Fruit fly (Drosophila melanogaster) whole organism, embryonic: ENCODE data around the gene nuf.
A peak's percentile ranks its signal among the peaks of the same experiment; 100 is the strongest.

Source experiments
- Aef1 ChIP-seq: fragments of 200-800 bp; sonication (Bioruptor generic); IDR thresholded peaks from 3 replicates; pipeline ENCODE4 v1.3.6; 2022; ENCODE audit warnings: missing biosample characterization, missing genetic modification characterization
- B-H1 ChIP-seq: fragments of 200-800 bp; sonication (Bioruptor generic); IDR thresholded peaks from 3 replicates; pipeline ENCODE4 v1.3.6; 2022; ENCODE audit warnings: missing biosample characterization, missing genetic modification characterization
- CG11723 ChIP-seq: fragments of 200-800 bp; sonication (Bioruptor generic); optimal IDR thresholded peaks from 2 replicates; lab custom pipeline; 2017; ENCODE audit warnings: missing biosample characterization, mild to moderate bottlenecking, missing genetic modification characterization
- CG13287 ChIP-seq: fragments of 200-800 bp; sonication (Bioruptor generic); IDR thresholded peaks from 2 replicates; pipeline ENCODE4 v1.3.6; 2022; ENCODE audit warnings: missing biosample characterization, missing genetic modification characterization; ENCODE audit not compliant: partially characterized antibody
- CG15073 ChIP-seq: fragments of 200-800 bp; sonication (Bioruptor generic); optimal IDR thresholded peaks from 2 replicates; lab custom pipeline; 2016; ENCODE audit warnings: missing biosample characterization, missing genetic modification characterization
- CG15479 ChIP-seq: fragments of 200-800 bp; sonication (Bioruptor generic); optimal IDR thresholded peaks from 3 replicates; lab custom pipeline; 2019; ENCODE audit warnings: missing biosample characterization, mild to moderate bottlenecking, missing genetic modification characterization, moderate library complexity
- CG16813 ChIP-seq: fragments of 200-800 bp; sonication (Bioruptor generic); IDR thresholded peaks from 3 replicates; pipeline ENCODE4 v1.3.6; 2022; ENCODE audit warnings: missing biosample characterization, missing genetic modification characterization; ENCODE audit not compliant: partially characterized antibody
- CG17829 ChIP-seq: fragments of 200-800 bp; optimal IDR thresholded peaks from 2 replicates; lab custom pipeline; 2019; ENCODE audit warnings: missing biosample characterization, mild to moderate bottlenecking, missing genetic modification characterization, moderate library complexity
- CG1832 ChIP-seq: fragments of 200-800 bp; sonication (Bioruptor generic); optimal IDR thresholded peaks from 2 replicates; lab custom pipeline; 2017; ENCODE audit warnings: missing biosample characterization, mild to moderate bottlenecking, missing genetic modification characterization, inconsistent platforms
- CG18764 ChIP-seq: fragments of 200-800 bp; sonication (Bioruptor generic); optimal IDR thresholded peaks from 3 replicates; lab custom pipeline; 2016; ENCODE audit warnings: missing biosample characterization, missing genetic modification characterization
- CG2875 ChIP-seq: fragments of 200-800 bp; sonication (Bioruptor generic); optimal IDR thresholded peaks from 2 replicates; lab custom pipeline; 2017; ENCODE audit warnings: missing biosample characterization, mild to moderate bottlenecking, missing genetic modification characterization, missing genetic modification reagents
- CG30020 ChIP-seq: fragments of 200-800 bp; optimal IDR thresholded peaks from 2 replicates; lab custom pipeline; 2019; ENCODE audit warnings: missing biosample characterization, mild to moderate bottlenecking, missing genetic modification characterization, moderate library complexity
- CG3163 ChIP-seq: fragments of 200-800 bp; sonication (Bioruptor generic); optimal IDR thresholded peaks from 3 replicates; lab custom pipeline; 2016; ENCODE audit warnings: missing biosample characterization, missing genetic modification characterization
- CG4328 ChIP-seq: fragments of 200-800 bp; sonication (Bioruptor generic); optimal IDR thresholded peaks from 3 replicates; lab custom pipeline; 2017; ENCODE audit warnings: missing biosample characterization, missing genetic modification reagents, missing genetic modification characterization
- CG6683 ChIP-seq: fragments of 200-800 bp; sonication (Bioruptor generic); optimal IDR thresholded peaks from 2 replicates; lab custom pipeline; 2017; ENCODE audit warnings: missing biosample characterization, mild to moderate bottlenecking, missing genetic modification characterization, missing genetic modification reagents
- CG7745 ChIP-seq: fragments of 200-800 bp; sonication (Bioruptor generic); optimal IDR thresholded peaks from 2 replicates; lab custom pipeline; 2018; ENCODE audit warnings: missing biosample characterization, mild to moderate bottlenecking, missing genetic modification characterization, moderate library complexity
- D ChIP-seq, 2 experiments: fragments of 200-800 bp in 1 of 2; fragments of >200 bp in 1 of 2; sonication (Bioruptor generic) in 1 of 2; optimal IDR thresholded peaks; 2 replicates in 1 of 2; 3 replicates in 1 of 2; lab custom pipeline; 2017; ENCODE audit warnings: mild to moderate bottlenecking in 1 of 2, missing biosample characterization in 1 of 2, missing genetic modification characterization in 1 of 2, missing genetic modification reagents in 1 of 2
- ERR ChIP-seq: fragments of 200-800 bp; sonication (Bioruptor generic); optimal IDR thresholded peaks from 2 replicates; lab custom pipeline; 2016; ENCODE audit warnings: missing biosample characterization, missing genetic modification characterization
- Jarid2 ChIP-seq: fragments of 200-800 bp; sonication (Bioruptor generic); optimal IDR thresholded peaks from 3 replicates; lab custom pipeline; 2017; ENCODE audit warnings: mild to moderate bottlenecking, missing biosample characterization, missing genetic modification reagents, missing genetic modification characterization
- Opbp ChIP-seq: fragments of 200-800 bp; sonication (Bioruptor generic); IDR thresholded peaks from 3 replicates; pipeline ENCODE4 v1.3.6; 2022; ENCODE audit warnings: missing biosample characterization, missing genetic modification characterization; ENCODE audit not compliant: partially characterized antibody
- Sox102F ChIP-seq: fragments of 200-800 bp; sonication (Bioruptor generic); optimal IDR thresholded peaks from 2 replicates; lab custom pipeline; 2018; ENCODE audit warnings: missing biosample characterization, mild to moderate bottlenecking, missing genetic modification characterization, moderate library complexity
- bbx ChIP-seq: fragments of 200-800 bp; sonication (Bioruptor generic); IDR thresholded peaks from 2 replicates; pipeline ENCODE4 v1.3.6; 2022; ENCODE audit warnings: missing biosample characterization, missing genetic modification characterization; ENCODE audit not compliant: partially characterized antibody
- cad ChIP-seq: fragments of >200 bp; optimal IDR thresholded peaks from 2 replicates; lab custom pipeline; 2017; ENCODE audit warnings: missing biosample characterization, missing genetic modification characterization
- chif ChIP-seq, 2 experiments: fragments of 200-800 bp; sonication (Bioruptor generic); optimal IDR thresholded peaks; 3 replicates each; lab custom pipeline; 2016; ENCODE audit warnings: missing biosample characterization in 2 of 2, missing genetic modification characterization in 2 of 2
- croc ChIP-seq: fragments of 200-800 bp; sonication (Bioruptor generic); conservative IDR thresholded peaks from 3 replicates; pipeline ENCODE4 v1.3.6; 2022; ENCODE audit warnings: missing biosample characterization, missing genetic modification characterization
- dan ChIP-seq: fragments of 200-800 bp; sonication (Bioruptor generic); IDR thresholded peaks from 2 replicates; pipeline ENCODE4 v1.3.6; 2022; ENCODE audit warnings: missing biosample characterization, missing genetic modification characterization
- esg ChIP-seq: fragments of 200-800 bp; sonication (Bioruptor generic); conservative IDR thresholded peaks from 2 replicates; pipeline ENCODE4 v1.3.6; 2022; ENCODE audit warnings: missing biosample characterization, missing genetic modification characterization
- lilli ChIP-seq: fragments of 200-800 bp; sonication (Bioruptor generic); optimal IDR thresholded peaks from 3 replicates; lab custom pipeline; 2016; ENCODE audit warnings: missing biosample characterization, missing genetic modification characterization
- mld ChIP-seq: fragments of 200-800 bp; sonication (Bioruptor generic); IDR thresholded peaks from 3 replicates; pipeline ENCODE4 v1.3.6; 2022; ENCODE audit warnings: missing biosample characterization, missing genetic modification characterization; ENCODE audit not compliant: partially characterized antibody
- oc ChIP-seq: fragments of 200-800 bp; sonication (Bioruptor generic); optimal IDR thresholded peaks from 2 replicates; lab custom pipeline; 2018; ENCODE audit warnings: missing biosample characterization, mild to moderate bottlenecking, missing genetic modification characterization, moderate library complexity
- otp ChIP-seq: fragments of 200-800 bp; sonication (Bioruptor generic); IDR thresholded peaks from 3 replicates; pipeline ENCODE4, ENCODE4 v1.3.6; 2022; ENCODE audit warnings: missing biosample characterization, missing genetic modification characterization
- prd ChIP-seq, 3 experiments: fragments of >200 bp in 2 of 3; fragments of 200-800 bp in 1 of 3; sonication (Bioruptor generic) in 1 of 3; optimal IDR thresholded peaks in 2 of 3; IDR thresholded peaks in 1 of 3; 2 replicates in 2 of 3; 3 replicates in 1 of 3; pipeline versions ENCODE4 v1.3.6 to Lab custom; 2017 to 2022; ENCODE audit warnings: missing biosample characterization in 1 of 3, missing genetic modification characterization in 1 of 3
- repo ChIP-seq: fragments of 200-800 bp; sonication (Bioruptor generic); optimal IDR thresholded peaks from 2 replicates; lab custom pipeline; 2016; ENCODE audit warnings: missing biosample characterization, missing genetic modification characterization
- tll ChIP-seq, 2 experiments: fragments of 200-800 bp in 1 of 2; fragments of >200 bp in 1 of 2; sonication (Bioruptor generic) in 1 of 2; optimal IDR thresholded peaks; 2 replicates each; lab custom pipeline; 2017 to 2019; ENCODE audit warnings: missing biosample characterization in 2 of 2, missing genetic modification characterization in 2 of 2, mild to moderate bottlenecking in 1 of 2, moderate library complexity in 1 of 2
- trh ChIP-seq: fragments of 200-800 bp; sonication (Bioruptor generic); optimal IDR thresholded peaks from 2 replicates; lab custom pipeline; 2016; ENCODE audit warnings: missing biosample characterization, missing genetic modification characterization
- ttk ChIP-seq: fragments of 200-800 bp; sonication (Bioruptor generic); IDR thresholded peaks from 2 replicates; pipeline ENCODE4 v2.1.2; 2022; ENCODE audit warnings: missing biosample characterization, missing genetic modification characterization
- twi ChIP-seq: fragments of 200-800 bp; optimal IDR thresholded peaks from 2 replicates; lab custom pipeline; 2019; ENCODE audit warnings: missing biosample characterization, mild to moderate bottlenecking, missing genetic modification characterization, moderate library complexity
- vnd ChIP-seq: fragments of 200-800 bp; sonication (Bioruptor generic); IDR thresholded peaks from 3 replicates; pipeline ENCODE4 v1.3.6; 2022; ENCODE audit warnings: missing biosample characterization, missing genetic modification characterization; ENCODE audit not compliant: partially characterized antibody
- zen ChIP-seq: fragments of 200-800 bp; sonication (Bioruptor generic); optimal IDR thresholded peaks from 3 replicates; lab custom pipeline; 2018; ENCODE audit warnings: missing biosample characterization, mild to moderate bottlenecking, missing genetic modification characterization, moderate library complexity

Gene nuf

DNA sequence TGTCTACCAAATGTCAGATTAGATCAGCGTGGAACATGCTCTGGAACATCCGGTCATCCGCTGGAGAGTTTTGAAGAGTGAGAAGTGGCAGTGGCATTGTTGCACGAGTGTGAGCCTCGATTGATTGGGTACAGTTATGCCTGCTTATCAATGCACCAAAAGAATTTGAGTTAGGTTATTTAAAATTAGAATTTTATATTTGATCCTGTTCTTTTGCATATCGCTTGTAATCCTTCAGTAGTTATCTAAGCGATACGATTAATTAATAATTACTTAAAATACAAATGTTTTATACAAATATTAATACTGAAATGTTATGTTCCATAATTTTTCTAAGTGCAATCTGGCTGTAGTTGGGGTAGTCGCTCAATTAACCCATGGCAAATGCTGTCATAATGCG lies 38.1 kb upstream of the nuf start (continued):
- TF ChIP-seq lilli (GFP tag; lab: Kevin White, UChicago) (no peak), croc (GFP tag; lab: Robert Waterston, UW) (no peak), CG1832 (no peak), vnd (GFP tag; lab: Robert Waterston, UW) (no peak), CG30020 (tag; lab: Kevin White, UChicago) (no peak), otp (no peak), CG18764 (GFP tag; lab: Kevin White, UChicago) (no peak), bbx (no peak), CG4328 (GFP tag; lab: Kevin White, UChicago) (no peak), prd (optimal IDR thresholded peaks at IDR 0.05; lab: Kevin White, UChicago) (no peak), prd (GFP tag; IDR thresholded peaks at IDR 0.05; lab: Robert Waterston, UW) (peak; percentile 34; the same call in 1 of the 3 replicates), CG2875 (GFP tag; lab: Kevin White, UChicago) (no peak), CG3163 (GFP tag; lab: Kevin White, UChicago) (no peak)

- TF ChIP-seq cad (GFP tag; lab: Kevin White, UChicago): peak; percentile 85
- peak; percentile 32 for TF ChIP-seq CG15479 (GFP tag; lab: Kevin White, UChicago)
- no peak for TF ChIP-seq oc (tag; lab: Kevin White, UChicago)
- TF ChIP-seq repo: no peak
- no peak for TF ChIP-seq mld (GFP tag; lab: Robert Waterston, UW)
- no peak for TF ChIP-seq chif (GFP tag; optimal IDR thresholded peaks at IDR 0.05; lab: Kevin White, UChicago)
- TF ChIP-seq twi (tag; lab: Kevin White, UChicago): peak; percentile 54
- TF ChIP-seq CG7745 (tag; lab: Kevin White, UChicago): no peak
- peak in 1 of 2 experiments; percentile 98 for TF ChIP-seq tll (GFP tag; optimal IDR thresholded peaks at IDR 0.05; lab: Kevin White, UChicago)
- no peak for TF ChIP-seq CG11723 (GFP tag; lab: Kevin White, UChicago)
- TF ChIP-seq zen (tag; lab: Kevin White, UChicago): peak; percentile 85
- TF ChIP-seq esg (GFP tag; lab: Robert Waterston, UW): no peak
- TF ChIP-seq, all 482 proteins: peak for 5
Measured at dm6 chr3L:14153644-14154043, 37.0 kb upstream of the nuf start.

DNA sequence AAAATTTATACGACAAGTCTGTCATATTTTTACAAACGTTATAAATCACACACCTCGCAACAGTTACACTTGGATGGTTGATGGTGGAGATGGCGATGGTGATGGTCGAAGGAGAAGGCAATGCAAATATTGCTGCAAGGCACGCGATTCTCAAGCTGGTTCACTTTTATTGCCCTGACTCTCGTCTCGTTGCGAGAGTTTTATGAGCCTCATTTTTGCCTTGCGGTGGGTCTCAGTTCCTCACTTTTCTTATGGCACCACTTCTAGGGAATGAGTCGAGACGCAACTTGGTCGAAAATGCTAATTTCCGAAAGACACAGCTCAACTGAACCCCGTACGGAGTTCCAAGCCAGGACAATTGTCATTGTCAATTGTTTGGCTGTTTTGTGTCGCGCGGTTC lies 35.7 kb upstream of the nuf start:
- TF ChIP-seq CG16813 (GFP tag; lab: Robert Waterston, UW) (no peak), CG6683 (no peak), zen (tag; lab: Kevin White, UChicago) (peak; percentile 32), cad (GFP tag; lab: Kevin White, UChicago) (peak; percentile 97), CG17829 (no peak), trh (GFP tag; lab: Kevin White, UChicago) (no peak), Jarid2 (GFP tag; lab: Kevin White, UChicago) (no peak), B-H1 (GFP tag; lab: Robert Waterston, UW) (no peak), tll (GFP tag; optimal IDR thresholded peaks at IDR 0.05; lab: Kevin White, UChicago) (peak in 1 of 2 experiments; percentile 30), ERR (no peak), Sox102F (GFP tag; lab: Kevin White, UChicago) (no peak), Aef1 (GFP tag; lab: Robert Waterston, UW) (no peak), CG15073 (no peak), Opbp (no peak), ttk (no peak), dan (GFP tag; lab: Robert Waterston, UW) (no peak), D (optimal IDR thresholded peaks at IDR 0.05; lab: Kevin White, UChicago) (peak; percentile 81), D (GFP tag; optimal IDR thresholded peaks at IDR 0.05; lab: Kevin White, UChicago) (no peak), CG13287 (GFP tag; lab: Robert Waterston, UW) (no peak)
- TF ChIP-seq, all 482 proteins: peak for 4
